Fruit fly (Drosophila melanogaster) Kc167 (cell line): ENCODE measurements around the gene Tsp39D.

ENCODE experiments used
- Myc ChIP-seq: fragments of >200 bp; optimal IDR thresholded peaks from 2 replicates; lab custom pipeline; 2017; ENCODE audit warnings: missing external identifiers
- Sin3A ChIP-seq: fragments of >200 bp; optimal IDR thresholded peaks from 2 replicates; lab custom pipeline; 2018; ENCODE audit warnings: missing external identifiers
- h ChIP-seq: fragments of >200 bp; optimal IDR thresholded peaks from 3 replicates; lab custom pipeline; 2018; ENCODE audit warnings: missing external identifiers
- insv ChIP-seq: fragments of >200 bp; optimal IDR thresholded peaks from 3 replicates; lab custom pipeline; 2018; ENCODE audit warnings: missing external identifiers
- psq ChIP-seq: fragments of >200 bp; optimal IDR thresholded peaks from 2 replicates; lab custom pipeline; 2017; ENCODE audit warnings: missing external identifiers
- ttk ChIP-seq: sonication (Bioruptor generic); optimal IDR thresholded peaks from 2 replicates; lab custom pipeline; 2017; ENCODE audit warnings: missing external identifiers

The Tsp39D gene

DNA sequence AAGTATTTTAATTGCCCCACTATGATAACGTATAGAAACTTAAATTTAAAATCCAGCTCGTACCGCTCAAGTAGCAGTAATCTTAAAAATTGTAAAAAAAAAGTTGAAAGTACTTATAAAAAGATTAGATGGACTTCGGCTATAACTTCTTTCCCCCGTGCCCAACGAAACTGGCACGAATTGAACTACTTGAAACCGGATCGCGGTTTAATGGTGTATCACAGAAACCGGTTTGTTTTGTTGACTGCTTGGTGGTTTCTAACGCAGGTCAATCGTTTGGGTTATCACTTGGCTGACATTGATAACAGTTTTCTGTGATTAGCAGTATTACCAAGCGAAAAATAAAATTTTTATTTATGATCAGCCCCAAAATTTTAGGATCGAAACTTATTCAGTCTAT is 22.9 kb downstream of the Tsp39D start:
- TF ChIP-seq Myc (no peak), ttk (lab: Kevin White, UChicago) (no peak), Sin3A (lab: Kevin White, UChicago) (no peak), h (lab: Kevin White, UChicago) (no peak)

DNA sequence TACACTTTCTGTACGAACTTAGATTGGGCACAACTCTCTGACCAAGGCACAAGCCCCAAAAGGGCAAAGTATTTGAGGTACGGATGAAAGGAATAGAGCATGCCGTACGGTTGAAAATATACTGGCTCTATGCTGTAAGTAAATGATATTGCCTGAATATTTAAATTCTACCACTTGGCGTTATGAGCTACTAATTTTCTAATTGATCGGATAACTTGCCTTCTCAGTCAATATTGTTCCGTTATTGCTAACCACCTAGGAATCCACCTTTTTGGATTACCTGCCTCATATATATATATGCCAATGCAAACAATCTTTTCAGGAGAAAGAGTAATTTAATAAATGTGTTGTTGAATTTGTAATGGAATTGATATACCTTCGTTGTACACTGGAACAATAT is 25.2 kb downstream of the Tsp39D start, which contains the start of gene Gr39b:
TSS of gene Gr39b (minus strand) at position 101 of the 400 bp plus-strand sequence.
- TF ChIP-seq Sin3A (lab: Kevin White, UChicago) (no peak), psq (lab: Kevin White, UChicago) (no peak), insv (lab: Kevin White, UChicago) (no peak), ttk (lab: Kevin White, UChicago) (no peak), h (lab: Kevin White, UChicago) (no peak), Myc (no peak)

DNA sequence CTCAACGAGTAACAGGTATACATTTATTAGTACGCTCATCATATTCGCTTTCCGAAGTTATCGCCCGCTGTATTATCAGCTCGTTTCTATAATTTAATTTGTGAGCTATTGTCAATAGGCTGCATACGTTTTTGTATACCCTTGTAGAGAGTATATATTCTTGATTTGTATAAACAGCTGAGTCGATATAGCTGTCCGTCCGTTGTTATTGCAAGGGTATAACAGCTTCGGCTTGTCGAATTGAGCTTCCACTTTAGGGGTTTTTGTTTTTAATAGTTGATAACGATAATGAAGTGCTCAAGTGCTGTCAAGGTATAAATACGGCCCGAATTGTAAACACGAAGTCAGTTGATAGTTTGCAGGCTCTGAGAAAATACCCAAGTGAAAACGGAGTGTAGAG is 26.5 kb downstream of the Tsp39D start, which contains the start of gene CG8665:
TSS of gene CG8665 (plus strand) at position 342 of the 400 bp plus-strand sequence.
- TF ChIP-seq h (lab: Kevin White, UChicago): no peak
- TF ChIP-seq psq (lab: Kevin White, UChicago): no peak
- no peak for TF ChIP-seq Myc
- TF ChIP-seq insv (lab: Kevin White, UChicago): no peak
- no peak for TF ChIP-seq ttk (lab: Kevin White, UChicago)
- no peak for TF ChIP-seq Sin3A (lab: Kevin White, UChicago)

DNA sequence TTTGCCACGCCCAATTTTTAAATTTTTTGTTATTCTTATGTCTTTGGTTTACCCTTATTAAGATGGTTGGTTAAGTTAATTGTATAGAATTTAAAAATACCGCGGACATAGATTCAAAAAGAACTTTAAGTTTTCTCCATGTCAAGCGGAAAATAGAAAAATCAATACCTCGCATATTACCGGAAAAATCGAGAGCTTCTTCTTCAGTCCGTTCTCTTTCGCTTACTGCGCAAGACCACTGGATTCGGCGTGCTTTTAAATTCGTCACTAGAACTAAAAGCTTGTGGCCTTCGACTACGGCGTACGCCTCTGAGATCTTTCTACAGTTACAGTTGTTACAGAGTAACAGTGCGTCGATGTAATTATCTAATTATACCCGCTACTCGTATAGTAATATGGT is 33.6 kb downstream of the Tsp39D start:
- TF ChIP-seq psq (lab: Kevin White, UChicago) (no peak), insv (lab: Kevin White, UChicago) (no peak), Sin3A (lab: Kevin White, UChicago) (no peak), h (lab: Kevin White, UChicago) (no peak), ttk (lab: Kevin White, UChicago) (no peak), Myc (no peak)

DNA sequence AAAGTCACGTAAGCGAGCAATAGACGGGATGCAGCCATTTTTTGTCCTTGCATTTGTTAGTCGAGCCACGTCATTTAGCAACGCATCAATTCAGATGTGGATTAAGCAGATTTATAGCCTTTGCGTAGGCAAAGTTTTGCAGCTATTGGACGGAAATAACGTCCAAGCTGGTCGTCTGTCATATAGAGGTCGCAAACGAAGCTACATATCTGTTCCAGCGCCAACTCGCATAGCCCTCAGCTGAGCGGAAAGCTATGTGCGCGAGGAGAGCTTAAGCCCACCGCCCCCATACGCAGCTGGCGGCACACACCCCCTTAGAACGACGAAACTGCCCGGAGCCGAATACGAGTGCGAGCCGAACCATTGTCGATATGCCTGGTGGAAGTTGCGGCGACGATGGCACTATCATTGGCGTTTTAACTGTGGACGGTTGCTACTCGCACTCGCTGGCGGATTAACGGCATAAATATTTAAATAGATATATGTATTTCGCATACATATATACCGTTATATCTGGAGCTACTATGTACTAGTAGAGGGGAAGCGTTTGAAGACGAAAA is 35.5 kb downstream of the Tsp39D start, which contains the start of gene nrv3:
TSS of gene nrv3 (plus strand) at position 211 of the 560 bp plus-strand sequence.
- TF ChIP-seq h (lab: Kevin White, UChicago) (no peak), Sin3A (lab: Kevin White, UChicago) (no peak), insv (lab: Kevin White, UChicago) (no peak)

DNA sequence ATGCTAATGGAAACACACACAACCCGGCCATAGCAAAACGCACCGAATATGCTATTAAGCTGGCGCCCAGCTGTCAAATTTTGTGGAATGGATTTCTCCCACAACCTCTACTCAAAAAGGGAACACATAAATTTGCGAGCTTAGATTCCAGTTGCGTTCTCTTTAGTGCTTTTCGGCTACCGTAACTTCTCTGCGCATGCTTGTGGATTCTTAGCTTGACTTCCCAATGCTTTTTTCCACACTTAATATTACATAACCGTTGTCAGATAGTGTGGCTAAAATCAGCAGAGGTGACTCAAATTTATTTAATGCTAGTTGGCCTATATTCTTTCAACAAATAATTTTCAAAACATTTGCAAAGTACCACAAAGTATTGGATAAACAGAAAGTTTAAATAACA is 37.0 kb downstream of the Tsp39D start:
- TF ChIP-seq Myc: no peak
- TF ChIP-seq Sin3A (lab: Kevin White, UChicago): no peak
- no peak for TF ChIP-seq psq (lab: Kevin White, UChicago)
- no peak for TF ChIP-seq h (lab: Kevin White, UChicago)
- TF ChIP-seq insv (lab: Kevin White, UChicago): no peak
- no peak for TF ChIP-seq ttk (lab: Kevin White, UChicago)

DNA sequence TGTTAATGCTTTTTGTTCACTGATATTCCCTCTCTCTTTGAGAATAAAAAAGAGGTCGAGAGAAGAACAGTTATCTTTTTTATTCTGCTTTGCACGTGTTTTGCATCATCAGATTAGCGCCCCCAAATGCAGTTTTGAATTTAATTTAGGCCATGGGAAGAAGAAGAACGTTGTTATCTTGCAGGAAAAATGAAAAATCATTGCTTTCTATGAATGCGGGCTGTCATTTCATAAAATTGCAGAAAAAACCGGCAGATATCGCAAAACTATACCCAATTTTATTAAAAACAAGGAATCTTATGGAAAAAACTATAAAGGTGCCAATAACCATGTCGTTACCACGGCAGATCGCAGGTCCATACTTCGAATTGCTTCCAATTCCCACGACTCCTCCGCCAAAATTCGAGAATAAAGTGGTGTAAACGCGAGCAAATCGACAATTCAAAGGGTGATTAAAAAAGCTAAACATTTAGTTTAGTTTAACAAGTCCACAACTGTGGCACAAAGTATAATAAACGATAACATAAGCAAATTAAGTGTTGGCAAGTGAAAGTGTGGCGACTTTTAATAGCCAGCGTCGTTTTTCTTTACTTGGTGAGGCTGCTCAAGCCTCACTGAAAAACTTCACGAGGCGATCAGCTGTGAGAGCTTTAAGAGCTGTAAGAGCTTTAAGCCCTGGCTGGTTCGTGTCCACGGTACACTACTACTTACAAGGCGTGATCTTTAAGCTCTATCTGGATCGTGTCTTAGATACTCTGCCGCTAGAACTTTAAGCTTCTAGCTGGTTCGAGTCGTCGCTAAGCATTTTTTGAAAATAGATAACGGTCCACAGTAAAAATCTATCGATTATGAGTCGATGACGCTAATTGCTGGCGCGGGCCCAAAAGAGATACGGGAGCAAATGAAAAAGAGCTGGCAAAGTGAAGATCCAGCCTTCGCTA is 52.6 kb downstream of the Tsp39D start:
- TF ChIP-seq psq (lab: Kevin White, UChicago) (no peak), Sin3A (lab: Kevin White, UChicago) (no peak), h (lab: Kevin White, UChicago) (no peak), insv (lab: Kevin White, UChicago) (no peak), ttk (lab: Kevin White, UChicago) (no peak), Myc (no peak)
